Fruit fly (Drosophila melanogaster) ovary, adult (tissue): ENCODE data around the gene eIF3a.
A peak's percentile ranks its signal among the peaks of the same experiment; 100 is the strongest.

ENCODE experiments used
- CG17801 ChIP-seq: fragments of 200-800 bp; optimal IDR thresholded peaks from 2 replicates; lab custom pipeline; 2019; ENCODE audit warnings: missing biosample characterization, mild to moderate bottlenecking, missing genetic modification characterization, moderate library complexity; ENCODE audit not compliant: partially characterized antibody

Gene eIF3a

DNA sequence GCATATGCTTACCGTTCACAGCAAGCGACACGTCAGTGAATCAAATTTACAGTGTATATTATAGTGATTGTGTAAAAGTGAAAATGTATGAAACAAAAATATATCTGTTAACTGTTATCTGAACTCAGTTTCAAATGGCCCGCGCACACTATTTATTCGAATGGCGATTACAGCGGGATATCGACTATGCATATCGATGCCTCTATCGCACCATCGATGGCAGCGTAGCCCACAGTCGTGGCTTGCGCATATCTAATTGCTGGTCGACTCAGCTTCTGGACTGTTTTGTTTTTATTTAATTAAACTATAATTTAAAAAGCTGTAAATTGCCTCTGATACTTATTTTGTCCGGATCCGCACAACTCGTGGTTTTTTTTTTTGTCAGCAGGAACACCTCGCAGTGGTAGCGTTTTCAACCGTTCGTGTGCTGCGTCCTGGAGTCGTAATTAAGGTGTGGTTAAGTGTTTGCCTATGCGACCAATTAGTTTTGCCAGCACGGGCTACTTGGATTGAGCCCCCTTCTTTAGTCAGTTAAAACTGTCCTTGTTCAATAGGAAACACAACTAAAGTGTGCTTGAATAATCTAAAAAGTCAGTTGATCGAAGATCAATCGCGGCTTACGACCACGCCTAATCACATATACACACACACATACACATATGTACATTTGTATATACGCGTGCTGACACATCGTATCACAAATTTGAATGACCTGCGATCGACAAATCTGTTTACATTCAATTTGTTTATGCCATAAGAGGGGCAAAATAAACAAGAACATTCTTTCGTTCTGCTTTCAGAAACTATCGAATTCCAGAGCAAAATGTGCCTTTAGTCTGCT is 52.4 kb downstream of the eIF3a start, which contains the start of gene Cont:
Gene Cont, plus strand, starts transcription at position 228 of the 841 bp plus-strand sequence.
- peak; percentile 3 for TF ChIP-seq CG17801 (GFP tag; lab: Kevin White, UChicago)
